Fruit fly (Drosophila melanogaster) whole organism, embryonic: ENCODE data around the gene CG42558.
A peak's percentile ranks its signal among the peaks of the same experiment; 100 is the strongest.

Source experiments
- ATbp ChIP-seq: fragments of 200-800 bp; sonication (Bioruptor generic); optimal IDR thresholded peaks from 2 replicates; lab custom pipeline; 2017; ENCODE audit warnings: missing biosample characterization, mild to moderate bottlenecking, missing genetic modification characterization, missing genetic modification reagents
- Abd-B ChIP-seq: fragments of 200-800 bp; sonication (Bioruptor generic); optimal IDR thresholded peaks from 2 replicates; lab custom pipeline; 2018; ENCODE audit warnings: missing biosample characterization, mild to moderate bottlenecking, missing genetic modification characterization, moderate library complexity
- Atf-2 ChIP-seq: fragments of 200-800 bp; sonication (Bioruptor generic); optimal IDR thresholded peaks from 2 replicates; lab custom pipeline; 2016; ENCODE audit warnings: missing biosample characterization, missing genetic modification characterization
- CG12104 ChIP-seq: fragments of 200-800 bp; sonication (Bioruptor generic); optimal IDR thresholded peaks from 3 replicates; lab custom pipeline; 2016; ENCODE audit warnings: missing biosample characterization, missing genetic modification characterization
- CG12219 ChIP-seq: fragments of 200-800 bp; sonication (Bioruptor generic); optimal IDR thresholded peaks from 3 replicates; lab custom pipeline; 2018; ENCODE audit warnings: missing biosample characterization, mild to moderate bottlenecking, missing genetic modification characterization
- CG12236 ChIP-seq: fragments of 200-800 bp; sonication (Bioruptor generic); optimal IDR thresholded peaks from 2 replicates; lab custom pipeline; 2016; ENCODE audit warnings: missing biosample characterization, missing genetic modification characterization
- CG12769 ChIP-seq: fragments of 200-800 bp; sonication (Bioruptor generic); optimal IDR thresholded peaks from 2 replicates; lab custom pipeline; 2019; ENCODE audit warnings: missing biosample characterization, mild to moderate bottlenecking, missing genetic modification characterization, moderate library complexity
- CG13424 ChIP-seq: fragments of 200-800 bp; sonication (Bioruptor generic); optimal IDR thresholded peaks from 2 replicates; lab custom pipeline; 2019; ENCODE audit warnings: missing biosample characterization, mild to moderate bottlenecking, missing genetic modification characterization, moderate library complexity
- CG1602 ChIP-seq: fragments of 200-800 bp; sonication (Bioruptor generic); optimal IDR thresholded peaks from 3 replicates; lab custom pipeline; 2016; ENCODE audit warnings: missing biosample characterization, missing genetic modification characterization
- CG16815 ChIP-seq: fragments of 200-800 bp; sonication (Bioruptor generic); optimal IDR thresholded peaks from 3 replicates; lab custom pipeline; 2017; ENCODE audit warnings: missing biosample characterization, mild to moderate bottlenecking, missing genetic modification characterization
- CG17802 ChIP-seq: fragments of 200-800 bp; sonication (Bioruptor generic); optimal IDR thresholded peaks from 2 replicates; lab custom pipeline; 2018; ENCODE audit warnings: missing biosample characterization, mild to moderate bottlenecking, missing genetic modification characterization, moderate library complexity
- CG2120 ChIP-seq: fragments of 200-800 bp; sonication (Bioruptor generic); optimal IDR thresholded peaks from 3 replicates; lab custom pipeline; 2016; ENCODE audit warnings: missing biosample characterization, missing genetic modification characterization
- CG31388 ChIP-seq: fragments of 200-800 bp; sonication (Bioruptor generic); optimal IDR thresholded peaks from 2 replicates; lab custom pipeline; 2016; ENCODE audit warnings: missing biosample characterization, missing genetic modification characterization
- CG32532 ChIP-seq: fragments of 200-800 bp; sonication (Bioruptor generic); IDR thresholded peaks from 2 replicates; pipeline ENCODE4 v1.3.6; 2022; ENCODE audit warnings: missing biosample characterization, missing genetic modification characterization
- CG7987 ChIP-seq: fragments of 200-800 bp; sonication (Bioruptor generic); optimal IDR thresholded peaks from 2 replicates; lab custom pipeline; 2018; ENCODE audit warnings: missing biosample characterization, mild to moderate bottlenecking, missing genetic modification characterization, moderate library complexity
- CG8478 ChIP-seq: fragments of >200 bp; optimal IDR thresholded peaks from 2 replicates; lab custom pipeline; 2018
- Deaf1 ChIP-seq: fragments of 200-800 bp; optimal IDR thresholded peaks from 3 replicates; lab custom pipeline; 2019; ENCODE audit warnings: missing biosample characterization, mild to moderate bottlenecking, missing genetic modification characterization, moderate library complexity
- Ets65A ChIP-seq: fragments of 200-800 bp; sonication (Bioruptor generic); peaks from one replicate; lab custom pipeline; 2016; ENCODE audit warnings: missing biosample characterization, missing genetic modification characterization
- Fer3 ChIP-seq: fragments of 200-800 bp; sonication (Bioruptor generic); optimal IDR thresholded peaks from 2 replicates; lab custom pipeline; 2018; ENCODE audit warnings: missing biosample characterization, mild to moderate bottlenecking, missing genetic modification characterization, moderate library complexity
- GATAe ChIP-seq: fragments of 200-800 bp; sonication (Bioruptor generic); conservative IDR thresholded peaks from 2 replicates; pipeline ENCODE4 v1.3.6; 2022; ENCODE audit warnings: missing biosample characterization, missing genetic modification characterization
- HHEX ChIP-seq: fragments of 200-800 bp; sonication (Bioruptor generic); optimal IDR thresholded peaks from 3 replicates; lab custom pipeline; 2017; ENCODE audit warnings: missing biosample characterization, mild to moderate bottlenecking, missing genetic modification characterization, missing genetic modification reagents
- HLH3B ChIP-seq: fragments of 200-800 bp; sonication (Bioruptor generic); IDR thresholded peaks from 2 replicates; pipeline ENCODE4 v1.3.6; 2022; ENCODE audit warnings: missing biosample characterization, missing genetic modification characterization
- HLH54F ChIP-seq: fragments of 200-800 bp; sonication (Bioruptor generic); optimal IDR thresholded peaks from 3 replicates; lab custom pipeline; 2016; ENCODE audit warnings: missing biosample characterization, missing genetic modification characterization
- Hr3 ChIP-seq: fragments of 200-800 bp; sonication (Bioruptor generic); optimal IDR thresholded peaks from 3 replicates; lab custom pipeline; 2016; ENCODE audit warnings: missing biosample characterization, missing genetic modification characterization
- Lhr ChIP-seq: fragments of 200-800 bp; sonication (Bioruptor generic); optimal IDR thresholded peaks from 3 replicates; lab custom pipeline; 2017; ENCODE audit warnings: mild to moderate bottlenecking, missing biosample characterization, missing genetic modification reagents, missing genetic modification characterization
- Mrtf ChIP-seq: fragments of 200-800 bp; sonication (Bioruptor generic); IDR thresholded peaks from 3 replicates; pipeline ENCODE4 v1.3.6; 2022; ENCODE audit warnings: missing biosample characterization, missing genetic modification characterization
- Neu2 ChIP-seq: fragments of 200-800 bp; sonication (Bioruptor generic); optimal IDR thresholded peaks from 3 replicates; lab custom pipeline; 2016; ENCODE audit warnings: missing biosample characterization, missing genetic modification characterization, borderline replicate concordance
- Rx ChIP-seq: fragments of 200-800 bp; sonication (Bioruptor generic); IDR thresholded peaks from 2 replicates; pipeline ENCODE4 v1.3.6; 2022; ENCODE audit warnings: missing biosample characterization, missing genetic modification characterization
- Trl ChIP-seq, 3 experiments: fragments of >200 bp in 2 of 3; fragments of 200-800 bp in 1 of 3; sonication (Bioruptor generic) in 1 of 3; optimal IDR thresholded peaks; 2 replicates in 1 of 3; 3 replicates in 2 of 3; lab custom pipeline; 2016 to 2017; ENCODE audit warnings: missing biosample characterization in 1 of 3, missing genetic modification characterization in 1 of 3
- Vsx1 ChIP-seq: fragments of 200-800 bp; sonication (Bioruptor generic); optimal IDR thresholded peaks from 2 replicates; lab custom pipeline; 2017; ENCODE audit warnings: missing biosample characterization, mild to moderate bottlenecking, missing genetic modification characterization, missing genetic modification reagents
- amos ChIP-seq: fragments of 200-800 bp; sonication (Bioruptor generic); IDR thresholded peaks from 2 replicates; pipeline ENCODE4 v1.3.6; 2022; ENCODE audit warnings: missing biosample characterization, missing genetic modification characterization; ENCODE audit not compliant: partially characterized antibody
- bcd ChIP-seq: fragments of 200-800 bp; sonication (Bioruptor generic); optimal IDR thresholded peaks from 2 replicates; lab custom pipeline; 2017; ENCODE audit warnings: missing biosample characterization, mild to moderate bottlenecking, missing genetic modification characterization
- bowl ChIP-seq: fragments of 200-800 bp; sonication (Bioruptor generic); IDR thresholded peaks from 2 replicates; pipeline ENCODE4 v1.3.6; 2022; ENCODE audit warnings: missing biosample characterization, missing genetic modification characterization
- btn ChIP-seq: fragments of 200-800 bp; sonication (Bioruptor generic); optimal IDR thresholded peaks from 2 replicates; lab custom pipeline; 2016; ENCODE audit warnings: missing biosample characterization, missing genetic modification characterization
- caup ChIP-seq: fragments of 200-800 bp; sonication (Bioruptor generic); optimal IDR thresholded peaks from 3 replicates; lab custom pipeline; 2017; ENCODE audit warnings: missing biosample characterization, mild to moderate bottlenecking, missing genetic modification characterization, moderate library complexity; ENCODE audit not compliant: severe bottlenecking
- chm ChIP-seq: fragments of 200-800 bp; sonication (Bioruptor generic); IDR thresholded peaks from 2 replicates; pipeline ENCODE4 v1.3.6; 2022; ENCODE audit warnings: missing biosample characterization, missing genetic modification characterization
- da ChIP-seq: fragments of 200-800 bp; sonication (Bioruptor generic); optimal IDR thresholded peaks from 2 replicates; lab custom pipeline; 2016; ENCODE audit warnings: missing biosample characterization, missing genetic modification characterization
- danr ChIP-seq: fragments of 200-800 bp; sonication (Bioruptor generic); IDR thresholded peaks from 2 replicates; pipeline ENCODE4 v1.3.6; 2022; ENCODE audit warnings: missing biosample characterization, missing genetic modification characterization
- dati ChIP-seq: fragments of 200-800 bp; sonication (Bioruptor generic); IDR thresholded peaks from 2 replicates; pipeline ENCODE4 v1.3.6; 2022; ENCODE audit warnings: missing biosample characterization, missing genetic modification characterization
- dm ChIP-seq: fragments of 200-800 bp; sonication (Bioruptor generic); optimal IDR thresholded peaks from 3 replicates; lab custom pipeline; 2016; ENCODE audit warnings: missing biosample characterization, missing genetic modification characterization
- emc ChIP-seq: fragments of 200-800 bp; sonication (Bioruptor generic); optimal IDR thresholded peaks from 2 replicates; lab custom pipeline; 2016; ENCODE audit warnings: missing biosample characterization, missing genetic modification characterization
- hkb ChIP-seq, 2 experiments: fragments of 200-800 bp in 1 of 2; fragments of >200 bp in 1 of 2; sonication (Bioruptor generic) in 1 of 2; IDR thresholded peaks in 1 of 2; optimal IDR thresholded peaks in 1 of 2; 2 replicates each; pipeline versions ENCODE4 v1.3.6 to Lab custom; 2017 to 2022; ENCODE audit warnings: missing biosample characterization in 1 of 2, missing genetic modification characterization in 1 of 2
- luna ChIP-seq: fragments of 200-800 bp; sonication (Bioruptor generic); optimal IDR thresholded peaks from 2 replicates; lab custom pipeline; 2016; ENCODE audit warnings: missing biosample characterization, missing genetic modification characterization
- pb ChIP-seq: fragments of 200-800 bp; sonication (Bioruptor generic); optimal IDR thresholded peaks from 3 replicates; lab custom pipeline; 2016; ENCODE audit warnings: missing biosample characterization, missing genetic modification characterization
- scrt ChIP-seq: fragments of 200-800 bp; sonication (Bioruptor generic); optimal IDR thresholded peaks from 2 replicates; lab custom pipeline; 2018; ENCODE audit warnings: missing biosample characterization, mild to moderate bottlenecking, missing genetic modification characterization, moderate library complexity
- sens ChIP-seq: fragments of 200-800 bp; sonication (Bioruptor generic); peaks from one replicate; lab custom pipeline; 2016; ENCODE audit warnings: missing biosample characterization, missing genetic modification characterization
- sim ChIP-seq: fragments of 200-800 bp; sonication (Bioruptor generic); IDR thresholded peaks from 2 replicates; pipeline ENCODE4 v1.3.6; 2022; ENCODE audit warnings: missing biosample characterization, missing genetic modification characterization
- stwl ChIP-seq: fragments of 200-800 bp; sonication (Bioruptor generic); optimal IDR thresholded peaks from 3 replicates; lab custom pipeline; 2018; ENCODE audit warnings: missing biosample characterization, mild to moderate bottlenecking, missing genetic modification characterization, moderate library complexity
- tin ChIP-seq: fragments of 200-800 bp; sonication (Bioruptor generic); optimal IDR thresholded peaks from 3 replicates; lab custom pipeline; 2016; ENCODE audit warnings: missing biosample characterization, missing genetic modification characterization
- tll ChIP-seq, 2 experiments: fragments of 200-800 bp in 1 of 2; fragments of >200 bp in 1 of 2; sonication (Bioruptor generic) in 1 of 2; optimal IDR thresholded peaks; 2 replicates each; lab custom pipeline; 2017 to 2019; ENCODE audit warnings: missing biosample characterization in 2 of 2, missing genetic modification characterization in 2 of 2, mild to moderate bottlenecking in 1 of 2, moderate library complexity in 1 of 2
- unpg ChIP-seq: fragments of 200-800 bp; sonication (Bioruptor generic); optimal IDR thresholded peaks from 3 replicates; lab custom pipeline; 2018; ENCODE audit warnings: missing biosample characterization, mild to moderate bottlenecking, missing genetic modification characterization, moderate library complexity

CG42558 gene

dm6 chr3R:29894393-29894792 is 38.7 kb upstream of the CG42558 start:
- no peak for TF ChIP-seq CG17802 (tag; lab: Kevin White, UChicago)
- TF ChIP-seq Mrtf (GFP tag; lab: Robert Waterston, UW), result peak; percentile 45; the same call in 1 of the 3 replicates
- TF ChIP-seq bowl (GFP tag; lab: Robert Waterston, UW), result no peak
- TF ChIP-seq CG8478 (lab: Kevin White, UChicago), result no peak
- no peak for TF ChIP-seq CG12769
- TF ChIP-seq ATbp (GFP tag; lab: Kevin White, UChicago), result peak; percentile 56
- peak; percentile 19 for TF ChIP-seq Vsx1 (GFP tag; lab: Kevin White, UChicago)
- peak; percentile 80 for TF ChIP-seq CG13424 (tag; lab: Kevin White, UChicago)
- peak; percentile 18 for TF ChIP-seq CG31388 (GFP tag; lab: Kevin White, UChicago)
- no peak for TF ChIP-seq Rx (GFP tag; lab: Robert Waterston, UW)
- TF ChIP-seq Hr3 (GFP tag; lab: Kevin White, UChicago), result peak; percentile 29
- TF ChIP-seq stwl (tag; lab: Kevin White, UChicago), result no peak
- TF ChIP-seq sens (GFP tag; lab: Kevin White, UChicago), result peak; percentile 84
- no peak for TF ChIP-seq tll (GFP tag; optimal IDR thresholded peaks at IDR 0.05; lab: Kevin White, UChicago)
- no peak for TF ChIP-seq btn (GFP tag; lab: Kevin White, UChicago)
- no peak for TF ChIP-seq amos (GFP tag; lab: Robert Waterston, UW)
- TF ChIP-seq CG2120 (GFP tag; lab: Kevin White, UChicago), result peak; percentile 65
- peak; percentile 6 for TF ChIP-seq Atf-2 (GFP tag; lab: Kevin White, UChicago)
- no peak for TF ChIP-seq CG12236 (GFP tag; lab: Kevin White, UChicago)
- TF ChIP-seq Neu2 (GFP tag; lab: Kevin White, UChicago), result no peak
- peak; percentile 35 for TF ChIP-seq CG12219
- peak; percentile 11 for TF ChIP-seq tin (GFP tag; lab: Kevin White, UChicago)
- TF ChIP-seq GATAe (GFP tag; lab: Robert Waterston, UW), result no peak
- peak; percentile 63 for TF ChIP-seq HHEX (GFP tag; lab: Kevin White, UChicago)
- TF ChIP-seq chm (GFP tag; lab: Robert Waterston, UW), result no peak
- no peak for TF ChIP-seq Trl (optimal IDR thresholded peaks at IDR 0.05; lab: Kevin White, UChicago)
- peak; percentile 28 for TF ChIP-seq Trl (GFP tag; optimal IDR thresholded peaks at IDR 0.05; lab: Kevin White, UChicago)
- peak; percentile 69 for TF ChIP-seq unpg
- TF ChIP-seq Ets65A, result peak; percentile 80
- TF ChIP-seq emc (GFP tag; lab: Kevin White, UChicago), result no peak
- TF ChIP-seq scrt, result peak; percentile 49
- TF ChIP-seq CG32532, result peak; percentile 76
- TF ChIP-seq bcd, result peak; percentile 67
- TF ChIP-seq CG12104, result peak; percentile 42
- TF ChIP-seq dm (GFP tag; lab: Kevin White, UChicago), result no peak
- TF ChIP-seq caup, result peak; percentile 28
- TF ChIP-seq hkb (optimal IDR thresholded peaks at IDR 0.05; lab: Kevin White, UChicago), result no peak
- TF ChIP-seq hkb (GFP tag; IDR thresholded peaks at IDR 0.05; lab: Robert Waterston, UW), result peak; percentile 52
- TF ChIP-seq dati (GFP tag; lab: Robert Waterston, UW), result no peak
- no peak for TF ChIP-seq luna (GFP tag; lab: Kevin White, UChicago)
- TF ChIP-seq Deaf1 (tag; lab: Kevin White, UChicago), result peak; percentile 33
- peak; percentile 20 for TF ChIP-seq pb (GFP tag; lab: Kevin White, UChicago)
- peak; percentile 54; the same call in 1 of the 2 replicates for TF ChIP-seq danr
- TF ChIP-seq HLH3B (GFP tag; lab: Robert Waterston, UW), result peak; percentile 67
- no peak for TF ChIP-seq CG16815
- TF ChIP-seq sim (GFP tag; lab: Robert Waterston, UW), result no peak
- TF ChIP-seq Abd-B (GFP tag; lab: Kevin White, UChicago), result peak; percentile 48
- no peak for TF ChIP-seq CG7987 (GFP tag; lab: Kevin White, UChicago)
- peak; percentile 41 for TF ChIP-seq HLH54F (GFP tag; lab: Kevin White, UChicago)
- TF ChIP-seq Lhr, result no peak
- no peak for TF ChIP-seq CG1602 (GFP tag; lab: Kevin White, UChicago)
- TF ChIP-seq Fer3 (tag; lab: Kevin White, UChicago), result peak; percentile 58
- TF ChIP-seq da (GFP tag; lab: Kevin White, UChicago), result no peak
